Worm (Caenorhabditis elegans) whole organism, L2 larva: ENCODE results near the gene ppm-1.G.

Source experiments
- ceh-82 ChIP-seq: fragments of 150-350 bp; optimal IDR thresholded peaks from 2 replicates; lab custom pipeline; 2014; ENCODE audit warnings: missing biosample characterization, missing genetic modification characterization
- elt-3 ChIP-seq: sonication (generic microtip); optimal IDR thresholded peaks from 2 replicates; lab custom pipeline; 2017; ENCODE audit warnings: missing biosample characterization, missing genetic modification characterization
- nhr-77 ChIP-seq: fragments of 150-350 bp; optimal IDR thresholded peaks from 2 replicates; lab custom pipeline; 2014; ENCODE audit warnings: missing biosample characterization, missing genetic modification characterization
- snpc-4 ChIP-seq: fragments of 150-350 bp; optimal IDR thresholded peaks from 2 replicates; lab custom pipeline; 2014; ENCODE audit warnings: missing biosample characterization, missing genetic modification characterization
- unc-62 ChIP-seq: fragments of 150-350 bp; optimal IDR thresholded peaks from 2 replicates; lab custom pipeline; 2014; ENCODE audit warnings: missing biosample characterization, missing genetic modification reagents, missing genetic modification characterization

DNA sequence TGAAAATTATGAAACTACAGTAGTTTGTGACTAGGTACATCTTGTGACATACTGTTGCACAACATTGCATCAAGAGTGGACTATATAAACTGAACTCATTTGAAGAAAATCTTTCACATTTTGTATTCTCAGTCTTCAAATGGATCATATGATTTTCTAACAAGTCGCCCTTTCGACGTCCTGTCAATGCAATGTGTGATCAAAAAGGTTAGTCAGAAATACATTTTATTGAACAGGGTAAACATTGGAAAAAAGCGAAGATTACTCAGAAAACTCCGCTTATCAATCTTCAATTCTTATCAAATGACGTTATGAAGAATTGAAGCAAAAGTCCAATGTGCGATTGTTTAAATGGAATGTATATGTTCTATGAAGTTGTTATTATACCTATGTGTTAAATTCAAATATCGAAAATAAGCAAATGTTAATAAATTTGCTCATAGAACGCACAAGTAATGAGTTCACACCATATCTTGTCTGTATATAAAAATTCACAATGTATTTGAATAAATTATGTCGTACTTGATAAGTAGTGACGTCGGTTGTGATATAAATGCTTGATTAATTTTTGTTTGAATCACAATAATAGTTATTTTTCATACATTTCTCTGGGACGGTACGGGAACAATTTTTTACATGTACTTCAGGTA is 49.5 kb downstream of the ppm-1.G start, which contains the start of gene zip-2:
- TF ChIP-seq ceh-82 = no peak
- TF ChIP-seq snpc-4 = no peak
- no peak for TF ChIP-seq elt-3 (tag; lab: Kevin White, UChicago)
- TF ChIP-seq unc-62 (GFP tag; lab: Kevin White, UChicago) = no peak
- TF ChIP-seq nhr-77 (tag; lab: Kevin White, UChicago) = no peak
